Worm (Caenorhabditis elegans): Measurements from ENCODE around the gene tps-1.

DNA sequence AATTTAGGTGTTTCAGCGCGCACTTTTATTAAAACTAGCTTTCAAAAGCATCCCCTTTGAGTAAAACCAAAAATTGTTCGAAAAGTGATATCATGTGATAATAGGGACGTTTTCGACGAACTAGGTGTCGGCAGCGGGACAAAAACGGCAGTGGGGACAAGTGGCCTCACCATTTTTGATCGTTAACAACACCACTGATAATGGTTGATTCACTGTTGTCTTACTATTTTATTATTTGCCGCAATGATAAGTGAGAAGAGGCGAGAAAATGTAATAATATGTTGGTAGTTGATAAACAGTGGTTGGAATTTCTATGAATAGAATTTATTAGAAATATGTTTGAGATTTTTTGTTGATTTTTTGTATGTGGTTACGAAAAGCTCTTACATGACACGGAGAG lies 1.6 kb upstream of the tps-1 start:
- no peak for TF ChIP-seq lsy-2 (tag; optimal IDR thresholded peaks at IDR 0.05)
- TF ChIP-seq ceh-82 (tag; optimal IDR thresholded peaks at IDR 0.05) = no peak
- no peak for TF ChIP-seq unc-62 (GFP tag; optimal IDR thresholded peaks at IDR 0.05 in 1 of 2)
- TF ChIP-seq unc-62 (tag; optimal IDR thresholded peaks at IDR 0.05) = no peak
- TF ChIP-seq jun-1 (tag; optimal IDR thresholded peaks at IDR 0.05) = no peak
- no peak for TF ChIP-seq nhr-6 (tag; optimal IDR thresholded peaks at IDR 0.05)
- TF ChIP-seq ces-1 (GFP tag; optimal IDR thresholded peaks at IDR 0.05) = no peak
- peak; percentile 37 for TF ChIP-seq dve-1 (tag; optimal IDR thresholded peaks at IDR 0.05; ENCODE audit: insufficient read depth)
- TF ChIP-seq Y105C5A.15 (GFP tag; IDR thresholded peaks at IDR 0.05) = no peak
- TF ChIP-seq fkh-10 (GFP tag; optimal IDR thresholded peaks at IDR 0.05) = no peak
- TF ChIP-seq ctbp-1 (GFP tag; IDR thresholded peaks at IDR 0.05) = no peak
- TF ChIP-seq snpc-4 (tag; optimal IDR thresholded peaks at IDR 0.05) = no peak

All from whole organism, L4 larva.